Fruit fly (Drosophila melanogaster): ENCODE results near the gene CG17544.

CG17544 gene

dm6 chr2L:19398317-19399234, at the start of gene CG17544:
Gene CG17544, minus strand, starts transcription at chr2L:19398493.
- TF ChIP-seq Gug (GFP tag; IDR thresholded peaks at IDR 0.05) (peak; percentile 34; the same call in 1 of the 2 replicates), CG4318 (GFP tag; optimal IDR thresholded peaks at IDR 0.05) (peak; percentile 66), Met (GFP tag; optimal IDR thresholded peaks at IDR 0.05) (peak; percentile 69), Lpt (GFP tag; optimal IDR thresholded peaks at IDR 0.05) (peak; percentile 49), CG10669 (GFP tag; optimal IDR thresholded peaks at IDR 0.05) (peak; percentile 71), esn (GFP tag; optimal IDR thresholded peaks at IDR 0.05) (peak; percentile 77), spab (GFP tag; optimal IDR thresholded peaks at IDR 0.05) (peak; percentile 77), Hr4 (GFP tag; optimal IDR thresholded peaks at IDR 0.05) (peak; percentile 42), topi (GFP tag; optimal IDR thresholded peaks at IDR 0.05) (peak; percentile 22), CG8119 (GFP tag; IDR thresholded peaks at IDR 0.05) (peak; percentile 64; the same call in 2 of the 3 replicates), Sox15 (GFP tag; optimal IDR thresholded peaks at IDR 0.05) (peak; percentile 66), net (GFP tag; optimal IDR thresholded peaks at IDR 0.05) (peak; percentile 54), lz (GFP tag; optimal IDR thresholded peaks at IDR 0.05) (peak; percentile 59), CG7368 (GFP tag; optimal IDR thresholded peaks at IDR 0.05) (peak; percentile 24), CG15336 (GFP tag; IDR thresholded peaks at IDR 0.05) (no peak; the same call in none of the 2 replicates), Hr39 (GFP tag; optimal IDR thresholded peaks at IDR 0.05) (peak; percentile 52), CG10631 (GFP tag; optimal IDR thresholded peaks at IDR 0.05) (peak; percentile 90), CG8632 (GFP tag; optimal IDR thresholded peaks at IDR 0.05) (peak; percentile 83), achi (GFP tag; optimal IDR thresholded peaks at IDR 0.05) (peak; percentile 84), OdsH (GFP tag; optimal IDR thresholded peaks at IDR 0.05) (peak; percentile 82), CG6276 (GFP tag; optimal IDR thresholded peaks at IDR 0.05) (peak; percentile 73), Ets21C (GFP tag; optimal IDR thresholded peaks at IDR 0.05) (peak; percentile 61), CG6854 (GFP tag; optimal IDR thresholded peaks at IDR 0.05) (peak; percentile 56), fkh (GFP tag; optimal IDR thresholded peaks at IDR 0.05) (peak; percentile 69), Sox102F (GFP tag; optimal IDR thresholded peaks at IDR 0.05) (peak; percentile 38), Eip75B (GFP tag; optimal IDR thresholded peaks at IDR 0.05) (peak; percentile 47), CG8319 (GFP tag; optimal IDR thresholded peaks at IDR 0.05) (peak; percentile 25), CG6163 (GFP tag; IDR thresholded peaks at IDR 0.05) (peak; percentile 63), Ets96B (tag; optimal IDR thresholded peaks at IDR 0.05) (peak; percentile 81), pdm3 (GFP tag; optimal IDR thresholded peaks at IDR 0.05) (peak; percentile 54), CG6808 (GFP tag; optimal IDR thresholded peaks at IDR 0.05) (peak; percentile 79), eg (GFP tag; IDR thresholded peaks at IDR 0.05) (peak; percentile 59), dac (GFP tag; optimal IDR thresholded peaks at IDR 0.05) (peak; percentile 2), CG11902 (GFP tag; optimal IDR thresholded peaks at IDR 0.05) (peak; percentile 28), CG34406 (GFP tag; optimal IDR thresholded peaks at IDR 0.05) (peak; percentile 81), fd85E (GFP tag; optimal IDR thresholded peaks at IDR 0.05) (peak; percentile 5), ss (GFP tag; optimal IDR thresholded peaks at IDR 0.05) (peak; percentile 75 to 77), CG16779 (tag; optimal IDR thresholded peaks at IDR 0.05) (peak; percentile 79), CG3919 (GFP tag; optimal IDR thresholded peaks at IDR 0.05) (peak; percentile 50), dsx (GFP tag; optimal IDR thresholded peaks at IDR 0.05; ENCODE audit: poor library complexity, severe bottlenecking) (peak; percentile 32), vri (GFP tag; optimal IDR thresholded peaks at IDR 0.05) (peak; percentile 50), CG11294 (GFP tag; IDR thresholded peaks at IDR 0.05) (peak; percentile 49; the same call in 1 of the 2 replicates), CG9139 (GFP tag; optimal IDR thresholded peaks at IDR 0.05) (peak; percentile 42), Eip93F (GFP tag; optimal IDR thresholded peaks at IDR 0.05) (peak; percentile 0), Sox14 (GFP tag; optimal IDR thresholded peaks at IDR 0.05) (peak; percentile 40), Hr38 (GFP tag; optimal IDR thresholded peaks at IDR 0.05) (no peak), CG32006 (GFP tag; optimal IDR thresholded peaks at IDR 0.05) (peak; percentile 90), Smox (GFP tag; optimal IDR thresholded peaks at IDR 0.05) (peak; percentile 18), CG1621 (tag; optimal IDR thresholded peaks at IDR 0.05) (peak; percentile 25)

Measured in whole organism, prepupa.